Worm (Caenorhabditis elegans) whole organism, young adult: Measurements from ENCODE around the gene dnj-25.

Experiments
- B0035.1 ChIP-seq: sonication (generic microtip); optimal IDR thresholded peaks from 2 replicates; lab custom pipeline; 2016; ENCODE audit warnings: missing genetic modification characterization, mild to moderate bottlenecking, missing compliant biosample characterization, missing genotype, missing genetic modification reagents
- B0261.1 ChIP-seq: sonication (generic microtip); optimal IDR thresholded peaks from 2 replicates; lab custom pipeline; 2016; ENCODE audit warnings: mild to moderate bottlenecking, missing genetic modification characterization, moderate library complexity, missing compliant biosample characterization
- F10E7.11 ChIP-seq: sonication (generic microtip); optimal IDR thresholded peaks from 2 replicates; lab custom pipeline; 2017; ENCODE audit warnings: mild to moderate bottlenecking, missing genetic modification characterization, moderate library complexity, missing compliant biosample characterization
- F22D6.2 ChIP-seq: sonication (generic microtip); optimal IDR thresholded peaks from 2 replicates; lab custom pipeline; 2016; ENCODE audit warnings: mild to moderate bottlenecking, missing genetic modification characterization, missing compliant biosample characterization
- F23B12.7 ChIP-seq: sonication (generic microtip); optimal IDR thresholded peaks from 2 replicates; lab custom pipeline; 2017; ENCODE audit warnings: missing genetic modification characterization, mild to moderate bottlenecking, missing compliant biosample characterization, antibody characterized with exemption, moderate library complexity; ENCODE audit not compliant: insufficient read depth
- F39B2.1 ChIP-seq: fragments of 200-800 bp; sonication (Bioruptor generic); IDR thresholded peaks from 2 replicates; pipeline ENCODE4 v1.3.6; 2022; ENCODE audit warnings: missing genetic modification reagents, missing genetic modification characterization, missing compliant biosample characterization
- F49E8.2 ChIP-seq: sonication (generic microtip); optimal IDR thresholded peaks from 3 replicates; lab custom pipeline; 2017; ENCODE audit warnings: missing genetic modification characterization, mild to moderate bottlenecking, missing compliant biosample characterization, antibody characterized with exemption, moderate library complexity; ENCODE audit not compliant: insufficient read depth
- K11D2.4 ChIP-seq: fragments of 200-800 bp; sonication (Bioruptor generic); IDR thresholded peaks from 2 replicates; pipeline ENCODE4 v1.3.6; 2022; ENCODE audit warnings: missing genetic modification reagents, missing genetic modification characterization, missing compliant biosample characterization
- T26A5.8 ChIP-seq: sonication (generic microtip); optimal IDR thresholded peaks from 2 replicates; lab custom pipeline; 2016; ENCODE audit warnings: missing genetic modification characterization, missing compliant biosample characterization
- Y95B8A.8 ChIP-seq: fragments of 200-800 bp; sonication (Bioruptor generic); IDR thresholded peaks from 2 replicates; pipeline ENCODE4 v1.3.6; 2022; ENCODE audit warnings: missing genetic modification reagents, missing genetic modification characterization, missing compliant biosample characterization
- akir-1 ChIP-seq: fragments of 200-800 bp; sonication (Bioruptor generic); optimal IDR thresholded peaks from 2 replicates; lab custom pipeline; 2018; ENCODE audit warnings: mild to moderate bottlenecking, missing genetic modification characterization, moderate library complexity, missing compliant biosample characterization
- ama-1 ChIP-seq, 3 experiments: fragments of 150-350 bp in 1 of 3; sonication (generic microtip) in 2 of 3; optimal IDR thresholded peaks; 2 replicates each; lab custom pipeline; 2014 to 2018; ENCODE audit warnings: missing biosample characterization in 2 of 3, missing genetic modification characterization in 2 of 3, missing genetic modification reagents in 2 of 3
- athp-1 ChIP-seq: sonication (generic microtip); optimal IDR thresholded peaks from 2 replicates; lab custom pipeline; 2017; ENCODE audit warnings: mild to moderate bottlenecking, missing genetic modification characterization, missing compliant biosample characterization
- bed-1 ChIP-seq: fragments of 200-800 bp; sonication (Bioruptor generic); IDR thresholded peaks from 2 replicates; pipeline ENCODE4 v1.3.6; 2022; ENCODE audit warnings: missing genetic modification reagents, missing genetic modification characterization, missing compliant biosample characterization
- bed-2 ChIP-seq: fragments of 200-800 bp; sonication (Bioruptor generic); IDR thresholded peaks from 2 replicates; pipeline ENCODE4 v1.3.6; 2022; ENCODE audit warnings: missing genetic modification reagents, missing genetic modification characterization, missing compliant biosample characterization
- cebp-1 ChIP-seq, 2 experiments: fragments of 200-800 bp in 1 of 2; sonication (Bioruptor generic) in 1 of 2; sonication (generic microtip) in 1 of 2; IDR thresholded peaks in 1 of 2; optimal IDR thresholded peaks in 1 of 2; 2 replicates each; pipeline versions ENCODE4 v1.3.6 to Lab custom; 2017 to 2022; ENCODE audit warnings: missing compliant biosample characterization in 2 of 2, missing genetic modification characterization in 2 of 2, mild to moderate bottlenecking in 1 of 2, missing genetic modification reagents in 1 of 2, moderate library complexity in 1 of 2
- efl-1 ChIP-seq: fragments of 150-350 bp; optimal IDR thresholded peaks from 2 replicates; lab custom pipeline; 2014; ENCODE audit warnings: missing biosample characterization, missing genetic modification reagents, missing genetic modification characterization
- egl-44 ChIP-seq: fragments of 200-800 bp; sonication (Bioruptor generic); IDR thresholded peaks from 2 replicates; pipeline ENCODE4 v1.3.6; 2022; ENCODE audit warnings: missing genetic modification reagents, missing genetic modification characterization, missing compliant biosample characterization
- gei-17 ChIP-seq: fragments of 200-800 bp; sonication (Bioruptor generic); optimal IDR thresholded peaks from 2 replicates; lab custom pipeline; 2018; ENCODE audit warnings: mild to moderate bottlenecking, missing genetic modification characterization, missing compliant biosample characterization
- hmg-1.2 ChIP-seq: fragments of 200-800 bp; sonication (Bioruptor generic); IDR thresholded peaks from 2 replicates; pipeline ENCODE4 v1.3.6; 2022; ENCODE audit warnings: missing genetic modification reagents, missing genetic modification characterization, missing compliant biosample characterization
- let-526 ChIP-seq: fragments of 200-800 bp; sonication (Bioruptor generic); IDR thresholded peaks from 2 replicates; pipeline ENCODE4 v1.3.6; 2022; ENCODE audit warnings: missing genetic modification reagents, missing genetic modification characterization, missing compliant biosample characterization
- let-607 ChIP-seq, 2 experiments: fragments of 200-800 bp in 1 of 2; sonication (Bioruptor generic) in 1 of 2; sonication (generic microtip) in 1 of 2; optimal IDR thresholded peaks; 2 replicates each; lab custom pipeline; 2016 to 2018; ENCODE audit warnings: mild to moderate bottlenecking in 2 of 2, missing compliant biosample characterization in 2 of 2, missing genetic modification characterization in 2 of 2, moderate library complexity in 2 of 2, missing genotype in 1 of 2
- lin-40 ChIP-seq: sonication (generic microtip); optimal IDR thresholded peaks from 2 replicates; lab custom pipeline; 2016; ENCODE audit warnings: missing genetic modification characterization, mild to moderate bottlenecking, missing compliant biosample characterization, missing genotype, missing genetic modification reagents
- lir-1 ChIP-seq: fragments of 200-800 bp; sonication (Bioruptor generic); conservative IDR thresholded peaks from 2 replicates; pipeline ENCODE4 v1.3.6; 2022; ENCODE audit warnings: missing genetic modification reagents, missing genetic modification characterization, missing compliant biosample characterization
- madf-10 ChIP-seq: sonication (generic microtip); optimal IDR thresholded peaks from 2 replicates; lab custom pipeline; 2016; ENCODE audit warnings: mild to moderate bottlenecking, missing genetic modification characterization, missing compliant biosample characterization
- nfya-2 ChIP-seq: fragments of 200-800 bp; sonication (Bioruptor generic); IDR thresholded peaks from 2 replicates; pipeline ENCODE4 v1.3.6; 2022; ENCODE audit warnings: missing genetic modification reagents, missing genetic modification characterization, missing compliant biosample characterization
- nhr-80 ChIP-seq: sonication (generic microtip); optimal IDR thresholded peaks from 2 replicates; lab custom pipeline; 2016; ENCODE audit warnings: missing genetic modification characterization, missing compliant biosample characterization
- nhr-90 ChIP-seq: sonication (generic microtip); optimal IDR thresholded peaks from 2 replicates; lab custom pipeline; 2016; ENCODE audit warnings: missing genotype, mild to moderate bottlenecking, missing genetic modification characterization, missing compliant biosample characterization
- pbrm-1 ChIP-seq: fragments of 200-800 bp; sonication (Bioruptor generic); IDR thresholded peaks from 2 replicates; pipeline ENCODE4 v1.3.6; 2022; ENCODE audit warnings: missing genetic modification reagents, missing genetic modification characterization, missing compliant biosample characterization
- pha-4 ChIP-seq: fragments of 150-350 bp; sonication (generic microtip); optimal IDR thresholded peaks from 2 replicates; lab custom pipeline; 2014; ENCODE audit warnings: missing biosample characterization, missing genetic modification reagents, missing genetic modification characterization
- rcor-1 ChIP-seq: fragments of 200-800 bp; sonication (Bioruptor generic); IDR thresholded peaks from 2 replicates; pipeline ENCODE4 v1.3.6; 2022; ENCODE audit warnings: missing genetic modification reagents, missing genetic modification characterization, missing compliant biosample characterization
- rpc-1 ChIP-seq, 2 experiments: fragments of 150-350 bp in 1 of 2; sonication (generic microtip) in 1 of 2; optimal IDR thresholded peaks; 2 replicates each; lab custom pipeline; 2014 to 2018; ENCODE audit warnings: missing biosample characterization in 1 of 2, missing genetic modification characterization in 1 of 2, missing genetic modification reagents in 1 of 2, missing genotype in 1 of 2
- sdz-38 ChIP-seq: sonication (generic microtip); optimal IDR thresholded peaks from 2 replicates; lab custom pipeline; 2016; ENCODE audit warnings: missing genotype, missing genetic modification characterization, missing compliant biosample characterization
- snpc-1.3 ChIP-seq: sonication (generic microtip); optimal IDR thresholded peaks from 2 replicates; lab custom pipeline; 2017; ENCODE audit warnings: missing genetic modification characterization, mild to moderate bottlenecking, missing compliant biosample characterization, antibody characterized with exemption, moderate library complexity, missing genotype, missing genetic modification reagents; ENCODE audit not compliant: insufficient read depth
- snpc-3.4 ChIP-seq: sonication (generic microtip); optimal IDR thresholded peaks from 2 replicates; lab custom pipeline; 2017; ENCODE audit warnings: missing genetic modification characterization, mild to moderate bottlenecking, missing compliant biosample characterization, antibody characterized with exemption, moderate library complexity, missing genotype, missing genetic modification reagents
- snpc-4 ChIP-seq, 5 experiments: fragments of 150-350 bp in 1 of 5; sonication (generic microtip) in 4 of 5; optimal IDR thresholded peaks; 2 replicates each; lab custom pipeline; 2014 to 2018; ENCODE audit warnings: missing genetic modification characterization in 5 of 5, missing biosample characterization in 3 of 5, antibody characterized with exemption in 2 of 5, mild to moderate bottlenecking in 2 of 5, missing compliant biosample characterization in 2 of 5, missing genotype in 2 of 5, moderate library complexity in 2 of 5, missing genetic modification reagents in 1 of 5
- somi-1 ChIP-seq: fragments of 200-800 bp; sonication (Bioruptor generic); optimal IDR thresholded peaks from 2 replicates; lab custom pipeline; 2018; ENCODE audit warnings: mild to moderate bottlenecking, missing genetic modification characterization, missing compliant biosample characterization
- tbp1 ChIP-seq: fragments of 200-800 bp; sonication (Bioruptor generic); optimal IDR thresholded peaks from 2 replicates; lab custom pipeline; 2018; ENCODE audit warnings: mild to moderate bottlenecking, missing genetic modification characterization, missing compliant biosample characterization
- tlf-1 ChIP-seq: fragments of 200-800 bp; sonication (Bioruptor generic); optimal IDR thresholded peaks from 2 replicates; lab custom pipeline; 2018; ENCODE audit warnings: mild to moderate bottlenecking, missing genetic modification characterization, missing compliant biosample characterization
- unc-62 ChIP-seq: fragments of 150-350 bp; optimal IDR thresholded peaks from 2 replicates; lab custom pipeline; 2014; ENCODE audit warnings: missing biosample characterization, missing genetic modification reagents, missing genetic modification characterization
- xnd-1 ChIP-seq: sonication (generic microtip); optimal IDR thresholded peaks from 2 replicates; lab custom pipeline; 2016; ENCODE audit warnings: missing genotype, missing genetic modification reagents, missing genetic modification characterization, missing compliant biosample characterization
- zim-3 ChIP-seq: sonication (generic microtip); optimal IDR thresholded peaks from 2 replicates; lab custom pipeline; 2017; ENCODE audit warnings: mild to moderate bottlenecking, missing genetic modification characterization, moderate library complexity, missing compliant biosample characterization
- ztf-22 ChIP-seq: fragments of 200-800 bp; sonication (Bioruptor generic); optimal IDR thresholded peaks from 2 replicates; lab custom pipeline; 2018; ENCODE audit warnings: mild to moderate bottlenecking, missing genetic modification characterization, moderate library complexity, missing compliant biosample characterization

dnj-25 gene

ce11 chrV:20712318-20712993 lies 31.7 kb downstream of the dnj-25 start:
- TF ChIP-seq zim-3 (tag; lab: Kevin White, UChicago) (no peak), ama-1 (optimal IDR thresholded peaks at IDR 0.05; lab: Kevin White, UChicago) (peak; percentile 25), ama-1 (GFP tag; optimal IDR thresholded peaks at IDR 0.05; lab: Kevin White, UChicago) (no peak), xnd-1 (tag; lab: Kevin White, UChicago) (no peak), madf-10 (tag; lab: Kevin White, UChicago) (no peak), hmg-1.2 (GFP tag; lab: Robert Waterston, UW) (peak; percentile 9; the same call in 1 of the 2 replicates), pha-4 (tag; lab: Kevin White, UChicago) (peak; percentile 81), B0035.1 (tag; lab: Kevin White, UChicago) (no peak), K11D2.4 (no peak), cebp-1 (GFP tag; IDR thresholded peaks at IDR 0.05; lab: Robert Waterston, UW) (0 out of 2 replicates have a peak, but pooled peaks have one; percentile 19), cebp-1 (tag; optimal IDR thresholded peaks at IDR 0.05; lab: Kevin White, UChicago) (no peak), efl-1 (GFP tag; lab: Kevin White, UChicago) (no peak), ztf-22 (GFP tag; lab: Kevin White, UChicago) (peak; percentile 57), B0261.1 (no peak), gei-17 (GFP tag; lab: Kevin White, UChicago) (no peak), athp-1 (tag; lab: Kevin White, UChicago) (no peak), let-526 (GFP tag; lab: Robert Waterston, UW) (0 out of 2 replicates have a peak, but pooled peaks have one; percentile 60), snpc-4 (GFP tag; optimal IDR thresholded peaks at IDR 0.05; lab: Kevin White, UChicago) (no peak), snpc-4 (tag; optimal IDR thresholded peaks at IDR 0.05; lab: Kevin White, UChicago) (peak in 1 of 4 experiments; percentile 6), lir-1 (GFP tag; lab: Robert Waterston, UW) (0 out of 2 replicates have a peak, but pooled peaks have one; percentile 12), nhr-80 (tag; lab: Kevin White, UChicago) (peak; percentile 73), snpc-3.4 (tag; lab: Kevin White, UChicago) (no peak), nfya-2 (no peak), T26A5.8 (tag; lab: Kevin White, UChicago) (no peak), rcor-1 (no peak), snpc-1.3 (tag; lab: Kevin White, UChicago) (no peak), F10E7.11 (tag; lab: Kevin White, UChicago) (no peak), tbp1 (GFP tag; lab: Kevin White, UChicago) (peak; percentile 51), nhr-90 (tag; lab: Kevin White, UChicago) (no peak), bed-2 (GFP tag; lab: Robert Waterston, UW) (no peak), akir-1 (GFP tag; lab: Kevin White, UChicago) (no peak), somi-1 (GFP tag; lab: Kevin White, UChicago) (no peak), lin-40 (tag; lab: Kevin White, UChicago) (peak; percentile 43), F23B12.7 (tag; lab: Kevin White, UChicago) (peak; percentile 66), let-607 (tag; optimal IDR thresholded peaks at IDR 0.05; lab: Kevin White, UChicago) (peak in 1 of 2 experiments; percentile 11), F49E8.2 (tag; lab: Kevin White, UChicago) (no peak), unc-62 (peak; percentile 5), rpc-1 (optimal IDR thresholded peaks at IDR 0.05; lab: Kevin White, UChicago) (no peak), rpc-1 (tag; optimal IDR thresholded peaks at IDR 0.05; lab: Kevin White, UChicago) (no peak), egl-44 (GFP tag; lab: Robert Waterston, UW) (peak; percentile 57; the same call in 1 of the 2 replicates), bed-1 (GFP tag; lab: Robert Waterston, UW) (no peak), F39B2.1 (GFP tag; lab: Robert Waterston, UW) (no peak), Y95B8A.8 (peak; percentile 12; the same call in 1 of the 2 replicates), sdz-38 (tag; lab: Kevin White, UChicago) (no peak), pbrm-1 (GFP tag; lab: Robert Waterston, UW) (0 out of 2 replicates have a peak, but pooled peaks have one; percentile 7), F22D6.2 (tag; lab: Kevin White, UChicago) (peak; percentile 58), tlf-1 (GFP tag; lab: Kevin White, UChicago) (peak; percentile 29)
- TF ChIP-seq, all 124 proteins: peak for 19
